Worm (Caenorhabditis elegans) whole organism, L4/young adult: Measurements from ENCODE around the gene msp-40.

Experiments used
- dao-5 ChIP-seq: sonication (generic microtip); optimal IDR thresholded peaks from 2 replicates; lab custom pipeline; 2016; ENCODE audit warnings: missing genotype, missing genetic modification characterization, moderate library complexity, missing compliant biosample characterization
- him-1 ChIP-seq: sonication (generic microtip); optimal IDR thresholded peaks from 2 replicates; lab custom pipeline; 2016; ENCODE audit warnings: missing genotype, missing genetic modification reagents, missing genetic modification characterization, missing compliant biosample characterization

ce11 chrII:4811986-4812385, 13.2 kb upstream of the msp-40 start, which contains the start of gene rig-6:
- TF ChIP-seq him-1 (tag; lab: Kevin White, UChicago), result no peak
- TF ChIP-seq dao-5, result no peak
